Fruit fly (Drosophila melanogaster): ENCODE measurements around the gene CG6974.

CG6974 gene

dm6 chr3R:15117765-15118164, 38.7 kb upstream of the CG6974 start (continued):
- TF ChIP-seq lmd (GFP tag; IDR thresholded peaks at IDR 0.05) (no peak), CG7839 (tag; optimal IDR thresholded peaks at IDR 0.05) (peak; percentile 52), NC2α (GFP tag; optimal IDR thresholded peaks at IDR 0.05) (no peak), chn (GFP tag; optimal IDR thresholded peaks at IDR 0.05) (no peak), Hmr (GFP tag; optimal IDR thresholded peaks at IDR 0.05) (peak; percentile 46), ase (GFP tag; IDR thresholded peaks at IDR 0.05) (no peak), CrebB (tag; optimal IDR thresholded peaks at IDR 0.05) (no peak), CG16815 (GFP tag; optimal IDR thresholded peaks at IDR 0.05) (no peak), Gug (GFP tag; IDR thresholded peaks at IDR 0.05) (no peak), CG17359 (tag; optimal IDR thresholded peaks at IDR 0.05) (peak; percentile 69), Jarid2 (GFP tag; optimal IDR thresholded peaks at IDR 0.05) (no peak), CG1024 (GFP tag; IDR thresholded peaks at IDR 0.05) (no peak), pita (GFP tag; optimal IDR thresholded peaks at IDR 0.05) (no peak), dmrt99B (tag; optimal IDR thresholded peaks at IDR 0.05) (peak; percentile 74), HLH4C (GFP tag; IDR thresholded peaks at IDR 0.05; ENCODE audit: partially characterized antibody) (no peak), CG8290 (GFP tag; optimal IDR thresholded peaks at IDR 0.05) (no peak), CG8290 (tag; optimal IDR thresholded peaks at IDR 0.05) (no peak), CG30020 (tag; optimal IDR thresholded peaks at IDR 0.05) (no peak), CG1792 (GFP tag; optimal IDR thresholded peaks at IDR 0.05) (no peak), inv (GFP tag; IDR thresholded peaks at IDR 0.05; ENCODE audit: partially characterized antibody) (no peak), Gsc (GFP tag; IDR thresholded peaks at IDR 0.05) (no peak), CG32767 (GFP tag; IDR thresholded peaks at IDR 0.05) (no peak), exex (tag; optimal IDR thresholded peaks at IDR 0.05) (no peak), peb (GFP tag; IDR thresholded peaks at IDR 0.05) (no peak), kni (GFP tag; optimal IDR thresholded peaks at IDR 0.05) (no peak), ash1 (GFP tag; optimal IDR thresholded peaks at IDR 0.05) (no peak), Opbp (GFP tag; IDR thresholded peaks at IDR 0.05; ENCODE audit: partially characterized antibody) (no peak), jumu (GFP tag; optimal IDR thresholded peaks at IDR 0.05) (no peak), ap (GFP tag; IDR thresholded peaks at IDR 0.05) (no peak), Mrtf (GFP tag; IDR thresholded peaks at IDR 0.05) (no peak), pnt (GFP tag; optimal IDR thresholded peaks at IDR 0.05) (no peak), ERR (GFP tag; optimal IDR thresholded peaks at IDR 0.05) (no peak), CG17802 (tag; optimal IDR thresholded peaks at IDR 0.05) (no peak), sd (tag; optimal IDR thresholded peaks at IDR 0.05) (peak; percentile 42), CG7556 (GFP tag; optimal IDR thresholded peaks at IDR 0.05) (peak; percentile 54), CkIIα-i1 (GFP tag; IDR thresholded peaks at IDR 0.05) (no peak), run (tag; optimal IDR thresholded peaks at IDR 0.05) (no peak), stc (GFP tag; IDR thresholded peaks at IDR 0.05) (peak; percentile 65; the same call in 1 of the 2 replicates), Sox100B (GFP tag; optimal IDR thresholded peaks at IDR 0.05) (peak; percentile 28), stwl (tag; optimal IDR thresholded peaks at IDR 0.05) (no peak), YL-1 (GFP tag; optimal IDR thresholded peaks at IDR 0.05) (no peak), CG9609 (GFP tag; optimal IDR thresholded peaks at IDR 0.05) (no peak), CG6175 (GFP tag; IDR thresholded peaks at IDR 0.05) (no peak), hb (GFP tag; IDR thresholded peaks at IDR 0.05; ENCODE audit: partially characterized antibody) (no peak), mam (GFP tag; optimal IDR thresholded peaks at IDR 0.05) (no peak), otp (GFP tag; IDR thresholded peaks at IDR 0.05) (no peak), ftz-f1 (GFP tag; optimal IDR thresholded peaks at IDR 0.05) (no peak), seq (GFP tag; IDR thresholded peaks at IDR 0.05) (no peak), Dref (GFP tag; IDR thresholded peaks at IDR 0.05) (no peak), CG7271 (tag; optimal IDR thresholded peaks at IDR 0.05) (no peak), CG9817 (tag; optimal IDR thresholded peaks at IDR 0.05) (no peak), CG12104 (GFP tag; optimal IDR thresholded peaks at IDR 0.05) (no peak)

Data from whole organism, embryonic.